Fruit fly (Drosophila melanogaster) whole organism, embryonic: ENCODE results near the gene foxo.

Experiments used
- Blimp-1 ChIP-seq: fragments of 200-800 bp; sonication (Bioruptor generic); optimal IDR thresholded peaks from 3 replicates; lab custom pipeline; 2018; ENCODE audit warnings: missing biosample characterization, missing genetic modification characterization, mild to moderate bottlenecking, moderate library complexity, missing genetic modification reagents
- CG10959 ChIP-seq: fragments of 200-800 bp; sonication (Bioruptor generic); IDR thresholded peaks from 2 replicates; pipeline ENCODE4 v1.3.6; 2022; ENCODE audit warnings: missing biosample characterization, missing genetic modification characterization
- CG11560 ChIP-seq: fragments of 200-800 bp; sonication (Bioruptor generic); IDR thresholded peaks from 3 replicates; pipeline ENCODE4 v1.3.6; 2022; ENCODE audit warnings: missing biosample characterization, missing genetic modification characterization
- CG14965 ChIP-seq: fragments of 200-800 bp; sonication (Bioruptor generic); optimal IDR thresholded peaks from 2 replicates; lab custom pipeline; 2016; ENCODE audit warnings: missing biosample characterization, missing genetic modification characterization, borderline replicate concordance
- CG15696 ChIP-seq: fragments of 200-800 bp; sonication (Bioruptor generic); optimal IDR thresholded peaks from 2 replicates; lab custom pipeline; 2019; ENCODE audit warnings: missing biosample characterization, mild to moderate bottlenecking, missing genetic modification characterization, moderate library complexity
- CG17612 ChIP-seq: fragments of 200-800 bp; sonication (Bioruptor generic); IDR thresholded peaks from 2 replicates; pipeline ENCODE4 v1.3.6; 2022; ENCODE audit warnings: missing biosample characterization, missing genetic modification characterization
- CG18599 ChIP-seq: fragments of 200-800 bp; sonication (Bioruptor generic); optimal IDR thresholded peaks from 3 replicates; lab custom pipeline; 2017; ENCODE audit warnings: missing biosample characterization, missing genetic modification characterization, mild to moderate bottlenecking, moderate library complexity, missing genetic modification reagents
- CG32767 ChIP-seq: fragments of 200-800 bp; sonication (Bioruptor generic); IDR thresholded peaks from 2 replicates; pipeline ENCODE4 v1.3.6; 2022; ENCODE audit warnings: missing biosample characterization, missing genetic modification characterization
- CG3726 ChIP-seq: fragments of 200-800 bp; sonication (Bioruptor generic); IDR thresholded peaks from 3 replicates; pipeline ENCODE4, ENCODE4 v1.3.6; 2022; ENCODE audit warnings: missing biosample characterization, missing genetic modification characterization
- CG4820 ChIP-seq: fragments of 200-800 bp; sonication (Bioruptor generic); optimal IDR thresholded peaks from 3 replicates; lab custom pipeline; 2016; ENCODE audit warnings: missing biosample characterization, missing genetic modification characterization
- CG6272 ChIP-seq: fragments of 200-800 bp; sonication (Bioruptor generic); IDR thresholded peaks from 2 replicates; pipeline ENCODE4 v1.3.6; 2022; ENCODE audit warnings: missing biosample characterization, missing genetic modification characterization
- CG7556 ChIP-seq: fragments of 200-800 bp; sonication (Bioruptor generic); optimal IDR thresholded peaks from 2 replicates; lab custom pipeline; 2017; ENCODE audit warnings: missing biosample characterization, mild to moderate bottlenecking, missing genetic modification characterization
- CG9609 ChIP-seq: fragments of 200-800 bp; sonication (Bioruptor generic); optimal IDR thresholded peaks from 3 replicates; lab custom pipeline; 2016; ENCODE audit warnings: missing biosample characterization, missing genetic modification characterization
- D19A ChIP-seq: fragments of 200-800 bp; optimal IDR thresholded peaks from 3 replicates; lab custom pipeline; 2019; ENCODE audit warnings: missing biosample characterization, mild to moderate bottlenecking, missing genetic modification characterization, moderate library complexity
- Elba2 ChIP-seq: fragments of 200-800 bp; sonication (Bioruptor generic); optimal IDR thresholded peaks from 3 replicates; lab custom pipeline; 2016; ENCODE audit warnings: missing biosample characterization, missing genetic modification characterization
- GATAe ChIP-seq: fragments of 200-800 bp; sonication (Bioruptor generic); conservative IDR thresholded peaks from 2 replicates; pipeline ENCODE4 v1.3.6; 2022; ENCODE audit warnings: missing biosample characterization, missing genetic modification characterization
- HLH4C ChIP-seq: fragments of 200-800 bp; sonication (Bioruptor generic); IDR thresholded peaks from 3 replicates; pipeline ENCODE4 v1.3.6; 2022; ENCODE audit warnings: missing biosample characterization, missing genetic modification characterization; ENCODE audit not compliant: partially characterized antibody
- Hey ChIP-seq: fragments of 200-800 bp; sonication (Bioruptor generic); optimal IDR thresholded peaks from 3 replicates; lab custom pipeline; 2018; ENCODE audit warnings: missing biosample characterization, mild to moderate bottlenecking, missing genetic modification characterization
- Hmr ChIP-seq: fragments of 200-800 bp; sonication (Bioruptor generic); optimal IDR thresholded peaks from 3 replicates; lab custom pipeline; 2017; ENCODE audit warnings: mild to moderate bottlenecking, missing biosample characterization, missing genetic modification reagents, missing genetic modification characterization
- Max ChIP-seq: fragments of 200-800 bp; sonication (Bioruptor generic); optimal IDR thresholded peaks from 2 replicates; lab custom pipeline; 2016; ENCODE audit warnings: missing biosample characterization, mild to moderate bottlenecking, missing genetic modification characterization
- Myb ChIP-seq: fragments of 200-800 bp; sonication (Bioruptor generic); optimal IDR thresholded peaks from 2 replicates; lab custom pipeline; 2016; ENCODE audit warnings: missing biosample characterization, missing genetic modification characterization
- Ptx1 ChIP-seq: fragments of 200-800 bp; sonication (Bioruptor generic); IDR thresholded peaks from 2 replicates; pipeline ENCODE4 v1.3.6; 2022; ENCODE audit warnings: missing biosample characterization, missing genetic modification characterization
- Rx ChIP-seq: fragments of 200-800 bp; sonication (Bioruptor generic); IDR thresholded peaks from 2 replicates; pipeline ENCODE4 v1.3.6; 2022; ENCODE audit warnings: missing biosample characterization, missing genetic modification characterization
- Side ChIP-seq: fragments of 200-800 bp; sonication (Bioruptor generic); optimal IDR thresholded peaks from 2 replicates; lab custom pipeline; 2016; ENCODE audit warnings: missing biosample characterization, missing genetic modification characterization
- Vsx1 ChIP-seq: fragments of 200-800 bp; sonication (Bioruptor generic); optimal IDR thresholded peaks from 2 replicates; lab custom pipeline; 2017; ENCODE audit warnings: missing biosample characterization, mild to moderate bottlenecking, missing genetic modification characterization, missing genetic modification reagents
- amos ChIP-seq: fragments of 200-800 bp; sonication (Bioruptor generic); IDR thresholded peaks from 2 replicates; pipeline ENCODE4 v1.3.6; 2022; ENCODE audit warnings: missing biosample characterization, missing genetic modification characterization; ENCODE audit not compliant: partially characterized antibody
- aop ChIP-seq: fragments of 200-800 bp; sonication (Bioruptor generic); IDR thresholded peaks from 2 replicates; pipeline ENCODE4 v1.3.6; 2022; ENCODE audit warnings: missing biosample characterization, missing genetic modification characterization
- az2 ChIP-seq: fragments of 200-800 bp; sonication (Bioruptor generic); optimal IDR thresholded peaks from 3 replicates; lab custom pipeline; 2016; ENCODE audit warnings: missing biosample characterization, missing genetic modification characterization
- bcd ChIP-seq: fragments of 200-800 bp; sonication (Bioruptor generic); optimal IDR thresholded peaks from 2 replicates; lab custom pipeline; 2017; ENCODE audit warnings: missing biosample characterization, mild to moderate bottlenecking, missing genetic modification characterization
- bsh ChIP-seq, 2 experiments: fragments of 200-800 bp; sonication (Bioruptor generic); optimal IDR thresholded peaks; 2 replicates each; lab custom pipeline; 2017 to 2018; ENCODE audit warnings: mild to moderate bottlenecking in 2 of 2, missing biosample characterization in 2 of 2, missing genetic modification characterization in 2 of 2, moderate library complexity in 1 of 2
- cg ChIP-seq: fragments of 200-800 bp; sonication (Bioruptor generic); optimal IDR thresholded peaks from 3 replicates; lab custom pipeline; 2019; ENCODE audit warnings: missing biosample characterization, mild to moderate bottlenecking, missing genetic modification characterization, moderate library complexity
- dm ChIP-seq: fragments of 200-800 bp; sonication (Bioruptor generic); optimal IDR thresholded peaks from 3 replicates; lab custom pipeline; 2016; ENCODE audit warnings: missing biosample characterization, missing genetic modification characterization
- dmrt11E ChIP-seq: fragments of 200-800 bp; sonication (Bioruptor generic); optimal IDR thresholded peaks from 3 replicates; lab custom pipeline; 2018; ENCODE audit warnings: missing biosample characterization, mild to moderate bottlenecking, missing genetic modification characterization, moderate library complexity
- ems ChIP-seq: fragments of 200-800 bp; sonication (Bioruptor generic); optimal IDR thresholded peaks from 3 replicates; lab custom pipeline; 2016; ENCODE audit warnings: missing biosample characterization, missing genetic modification characterization
- fd102C ChIP-seq: fragments of 200-800 bp; sonication (Bioruptor generic); optimal IDR thresholded peaks from 2 replicates; lab custom pipeline; 2018; ENCODE audit warnings: missing biosample characterization, mild to moderate bottlenecking, missing genetic modification characterization, moderate library complexity
- fd96Cb ChIP-seq: fragments of 200-800 bp; sonication (Bioruptor generic); optimal IDR thresholded peaks from 2 replicates; lab custom pipeline; 2018; ENCODE audit warnings: missing biosample characterization, mild to moderate bottlenecking, missing genetic modification characterization, moderate library complexity
- fru ChIP-seq: fragments of >200 bp; optimal IDR thresholded peaks from 2 replicates; lab custom pipeline; 2017
- hkb ChIP-seq, 2 experiments: fragments of 200-800 bp in 1 of 2; fragments of >200 bp in 1 of 2; sonication (Bioruptor generic) in 1 of 2; IDR thresholded peaks in 1 of 2; optimal IDR thresholded peaks in 1 of 2; 2 replicates each; pipeline versions ENCODE4 v1.3.6 to Lab custom; 2017 to 2022; ENCODE audit warnings: missing biosample characterization in 1 of 2, missing genetic modification characterization in 1 of 2
- lola ChIP-seq, 3 experiments: fragments of >200 bp in 2 of 3; fragments of 200-800 bp in 1 of 3; sonication (Bioruptor generic) in 1 of 3; optimal IDR thresholded peaks; 2 replicates each; lab custom pipeline; 2017 to 2019; ENCODE audit warnings: missing biosample characterization in 3 of 3, missing genetic modification characterization in 3 of 3, mild to moderate bottlenecking in 1 of 3, moderate library complexity in 1 of 3
- onecut ChIP-seq: fragments of 200-800 bp; sonication (Bioruptor generic); IDR thresholded peaks from 2 replicates; pipeline ENCODE4 v1.3.6; 2022; ENCODE audit warnings: missing biosample characterization, missing genetic modification characterization
- sens-2 ChIP-seq: fragments of 200-800 bp; sonication (Bioruptor generic); IDR thresholded peaks from 2 replicates; pipeline ENCODE4 v1.3.6; 2022; ENCODE audit warnings: missing biosample characterization, missing genetic modification characterization
- seq ChIP-seq: fragments of 200-800 bp; sonication (Bioruptor generic); IDR thresholded peaks from 2 replicates; pipeline ENCODE4 v1.3.6; 2022; ENCODE audit warnings: missing biosample characterization, missing genetic modification characterization
- sim ChIP-seq: fragments of 200-800 bp; sonication (Bioruptor generic); IDR thresholded peaks from 2 replicates; pipeline ENCODE4 v1.3.6; 2022; ENCODE audit warnings: missing biosample characterization, missing genetic modification characterization
- sisA ChIP-seq: fragments of 200-800 bp; sonication (Bioruptor generic); IDR thresholded peaks from 2 replicates; pipeline ENCODE4 v1.3.6; 2022; ENCODE audit warnings: missing biosample characterization, missing genetic modification characterization
- tin ChIP-seq: fragments of 200-800 bp; sonication (Bioruptor generic); optimal IDR thresholded peaks from 3 replicates; lab custom pipeline; 2016; ENCODE audit warnings: missing biosample characterization, missing genetic modification characterization
- trem ChIP-seq: fragments of 200-800 bp; optimal IDR thresholded peaks from 3 replicates; lab custom pipeline; 2019; ENCODE audit warnings: missing biosample characterization, mild to moderate bottlenecking, missing genetic modification characterization, moderate library complexity
- twi ChIP-seq: fragments of 200-800 bp; optimal IDR thresholded peaks from 2 replicates; lab custom pipeline; 2019; ENCODE audit warnings: missing biosample characterization, mild to moderate bottlenecking, missing genetic modification characterization, moderate library complexity
- wek ChIP-seq: fragments of 200-800 bp; sonication (Bioruptor generic); optimal IDR thresholded peaks from 3 replicates; lab custom pipeline; 2018; ENCODE audit warnings: missing biosample characterization, mild to moderate bottlenecking, missing genetic modification characterization, moderate library complexity

foxo gene

DNA sequence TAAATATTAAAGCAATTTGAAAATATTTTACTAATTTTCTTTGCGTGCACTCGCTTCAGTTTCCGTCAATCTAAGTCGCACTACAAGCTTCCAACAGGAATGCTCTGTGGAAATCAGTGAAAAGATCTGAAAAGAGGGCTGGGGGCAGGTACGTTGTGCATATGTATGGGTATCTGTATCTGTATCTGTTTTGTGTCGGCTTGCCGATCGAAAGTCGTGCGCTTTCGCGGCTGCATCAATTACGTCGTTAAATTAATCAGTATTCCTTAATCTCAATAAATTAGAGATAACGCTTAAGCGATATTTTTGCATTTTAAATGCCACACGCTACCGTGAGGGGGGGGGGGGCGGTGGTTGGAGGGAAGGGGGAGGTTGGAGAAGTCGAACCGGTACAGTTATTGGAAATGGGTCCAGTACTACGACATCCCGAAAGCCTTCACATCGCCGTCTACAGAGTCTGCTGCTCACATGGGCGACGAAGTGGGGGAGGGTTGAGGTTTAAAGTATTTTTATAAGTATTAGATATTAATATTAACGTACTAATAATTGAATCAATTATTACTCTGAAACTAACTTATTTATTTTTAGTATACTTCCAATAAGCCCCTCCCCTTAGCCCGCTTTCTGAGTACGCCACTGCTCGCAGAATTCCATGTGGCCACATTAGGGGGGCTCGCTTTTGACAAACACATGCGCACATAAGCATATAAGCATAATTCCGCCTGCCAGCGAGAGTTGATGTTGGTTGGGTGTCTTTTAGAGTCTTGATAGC is 3.5 kb upstream of the foxo start (continued):
- peak; percentile 85 for TF ChIP-seq aop
- TF ChIP-seq CG11560 = peak; percentile 93
- peak; percentile 91 for TF ChIP-seq Max
- peak; percentile 84 for TF ChIP-seq trem (tag; lab: Kevin White, UChicago)
- peak; percentile 96 for TF ChIP-seq CG6272 (GFP tag; lab: Robert Waterston, UW)
- TF ChIP-seq Hmr (GFP tag; lab: Kevin White, UChicago) = peak; percentile 98
- peak; percentile 74 for TF ChIP-seq dm (GFP tag; lab: Kevin White, UChicago)
- TF ChIP-seq Rx (GFP tag; lab: Robert Waterston, UW) = peak; percentile 94
- TF ChIP-seq lola (GFP tag; optimal IDR thresholded peaks at IDR 0.05; lab: Kevin White, UChicago) = peak in 1 of 3 experiments; percentile 77
- peak; percentile 96 for TF ChIP-seq fd96Cb (tag; lab: Kevin White, UChicago)
- peak; percentile 91 for TF ChIP-seq D19A (tag; lab: Kevin White, UChicago)
- TF ChIP-seq wek = peak; percentile 83
- TF ChIP-seq sim (GFP tag; lab: Robert Waterston, UW) = peak; percentile 94
- peak; percentile 95 for TF ChIP-seq az2 (GFP tag; lab: Kevin White, UChicago)
- no peak for TF ChIP-seq hkb (optimal IDR thresholded peaks at IDR 0.05; lab: Kevin White, UChicago)
- peak; percentile 97 for TF ChIP-seq hkb (GFP tag; IDR thresholded peaks at IDR 0.05; lab: Robert Waterston, UW)
- peak; percentile 50 for TF ChIP-seq Myb (GFP tag; lab: Kevin White, UChicago)
- TF ChIP-seq twi (tag; lab: Kevin White, UChicago) = peak; percentile 91
- TF ChIP-seq Hey (tag; lab: Kevin White, UChicago) = peak; percentile 83
- TF ChIP-seq CG10959 (GFP tag; lab: Robert Waterston, UW) = peak; percentile 84; the same call in 1 of the 2 replicates
- peak; percentile 98 for TF ChIP-seq CG17612
- peak; percentile 91 for TF ChIP-seq onecut (GFP tag; lab: Robert Waterston, UW)
- TF ChIP-seq CG4820 (GFP tag; lab: Kevin White, UChicago) = peak; percentile 92
- peak; percentile 98 for TF ChIP-seq bcd (GFP tag; lab: Kevin White, UChicago)
- peak; percentile 92 for TF ChIP-seq Vsx1 (GFP tag; lab: Kevin White, UChicago)
- peak; percentile 43 for TF ChIP-seq Side
- TF ChIP-seq CG18599 (GFP tag; lab: Kevin White, UChicago) = peak; percentile 99
- TF ChIP-seq Blimp-1 (GFP tag; lab: Kevin White, UChicago) = peak; percentile 96
- TF ChIP-seq bsh (GFP tag; optimal IDR thresholded peaks at IDR 0.05; lab: Kevin White, UChicago) = peak; percentile 75 to 97
- TF ChIP-seq amos = no peak
- peak; percentile 98 for TF ChIP-seq sisA (GFP tag; lab: Robert Waterston, UW)
- TF ChIP-seq sens-2 (GFP tag; lab: Robert Waterston, UW) = peak; percentile 91
- TF ChIP-seq CG9609 = peak; percentile 65
- peak; percentile 93; the same call in 2 of the 3 replicates for TF ChIP-seq CG3726 (GFP tag; lab: Robert Waterston, UW)
- TF ChIP-seq CG15696 (tag; lab: Kevin White, UChicago) = peak; percentile 76
- peak; percentile 57 for TF ChIP-seq dmrt11E (tag; lab: Kevin White, UChicago)
- no peak for TF ChIP-seq HLH4C (GFP tag; lab: Robert Waterston, UW)
- TF ChIP-seq fd102C = no peak
- TF ChIP-seq cg (GFP tag; lab: Kevin White, UChicago) = no peak
- peak; percentile 89 for TF ChIP-seq ems (GFP tag; lab: Kevin White, UChicago)
- TF ChIP-seq tin (GFP tag; lab: Kevin White, UChicago) = peak; percentile 96
- TF ChIP-seq Ptx1 (GFP tag; lab: Robert Waterston, UW) = peak; percentile 98
- TF ChIP-seq CG32767 (GFP tag; lab: Robert Waterston, UW) = peak; percentile 95
- TF ChIP-seq CG7556 (GFP tag; lab: Kevin White, UChicago) = peak; percentile 95
- no peak for TF ChIP-seq CG14965
- TF ChIP-seq GATAe (GFP tag; lab: Robert Waterston, UW) = peak; percentile 94
- no peak for TF ChIP-seq fru (lab: Kevin White, UChicago)
- TF ChIP-seq Elba2 (GFP tag; lab: Kevin White, UChicago) = no peak
- peak; percentile 97 for TF ChIP-seq seq (GFP tag; lab: Robert Waterston, UW)
